Fruit fly (Drosophila melanogaster) whole organism, embryonic: ENCODE results near the gene OtopLc.

Experiments used
- Aef1 ChIP-seq: fragments of 200-800 bp; sonication (Bioruptor generic); IDR thresholded peaks from 3 replicates; pipeline ENCODE4 v1.3.6; 2022; ENCODE audit warnings: missing biosample characterization, missing genetic modification characterization
- Antp ChIP-seq: fragments of 200-800 bp; sonication (Bioruptor generic); optimal IDR thresholded peaks from 3 replicates; lab custom pipeline; 2016; ENCODE audit warnings: missing biosample characterization, missing genetic modification characterization
- Atf3 ChIP-seq: fragments of 200-800 bp; sonication (Bioruptor generic); optimal IDR thresholded peaks from 3 replicates; lab custom pipeline; 2016; ENCODE audit warnings: missing biosample characterization, missing genetic modification characterization
- CG10366 ChIP-seq: fragments of 200-800 bp; sonication (Bioruptor generic); IDR thresholded peaks from 2 replicates; pipeline ENCODE4 v1.3.6; 2022; ENCODE audit warnings: missing biosample characterization, missing genetic modification characterization
- CG11696 ChIP-seq: fragments of 200-800 bp; sonication (Bioruptor generic); IDR thresholded peaks from 2 replicates; pipeline ENCODE4 v1.3.6; 2022; ENCODE audit warnings: missing biosample characterization, missing genetic modification characterization
- CG11723 ChIP-seq: fragments of 200-800 bp; sonication (Bioruptor generic); optimal IDR thresholded peaks from 2 replicates; lab custom pipeline; 2017; ENCODE audit warnings: missing biosample characterization, mild to moderate bottlenecking, missing genetic modification characterization
- CG12942 ChIP-seq: fragments of 200-800 bp; sonication (Bioruptor generic); optimal IDR thresholded peaks from 3 replicates; lab custom pipeline; 2016; ENCODE audit warnings: missing biosample characterization, missing genetic modification characterization
- CG13775 ChIP-seq: fragments of 200-800 bp; sonication (Bioruptor generic); optimal IDR thresholded peaks from 3 replicates; lab custom pipeline; 2017; ENCODE audit warnings: missing biosample characterization, mild to moderate bottlenecking, missing genetic modification characterization
- CG1529 ChIP-seq: fragments of 200-800 bp; sonication (Bioruptor generic); optimal IDR thresholded peaks from 3 replicates; lab custom pipeline; 2018; ENCODE audit warnings: missing biosample characterization, missing genetic modification characterization
- CG15601 ChIP-seq: fragments of 200-800 bp; sonication (Bioruptor generic); optimal IDR thresholded peaks from 3 replicates; lab custom pipeline; 2019; ENCODE audit warnings: missing biosample characterization, mild to moderate bottlenecking, missing genetic modification characterization, moderate library complexity
- CG17186 ChIP-seq: fragments of 200-800 bp; sonication (Bioruptor generic); optimal IDR thresholded peaks from 3 replicates; lab custom pipeline; 2017; ENCODE audit warnings: missing biosample characterization, missing genetic modification reagents, missing genetic modification characterization
- CG18764 ChIP-seq: fragments of 200-800 bp; sonication (Bioruptor generic); optimal IDR thresholded peaks from 3 replicates; lab custom pipeline; 2016; ENCODE audit warnings: missing biosample characterization, missing genetic modification characterization
- CG2116 ChIP-seq: fragments of 200-800 bp; sonication (Bioruptor generic); optimal IDR thresholded peaks from 3 replicates; lab custom pipeline; 2018; ENCODE audit warnings: missing biosample characterization, mild to moderate bottlenecking, missing genetic modification characterization
- CG3163 ChIP-seq: fragments of 200-800 bp; sonication (Bioruptor generic); optimal IDR thresholded peaks from 3 replicates; lab custom pipeline; 2016; ENCODE audit warnings: missing biosample characterization, missing genetic modification characterization
- CG34224 ChIP-seq: fragments of 200-800 bp; sonication (Bioruptor generic); IDR thresholded peaks from 3 replicates; pipeline ENCODE4 v1.3.6; 2022; ENCODE audit warnings: missing biosample characterization, missing genetic modification characterization; ENCODE audit not compliant: partially characterized antibody
- CG7271 ChIP-seq: fragments of 200-800 bp; sonication (Bioruptor generic); optimal IDR thresholded peaks from 2 replicates; lab custom pipeline; 2018; ENCODE audit warnings: missing biosample characterization, mild to moderate bottlenecking, missing genetic modification characterization, moderate library complexity
- CG7357 ChIP-seq: fragments of 200-800 bp; sonication (Bioruptor generic); IDR thresholded peaks from 3 replicates; pipeline ENCODE4 v1.3.6; 2022; ENCODE audit warnings: missing biosample characterization, missing genetic modification characterization
- CG8478 ChIP-seq: fragments of >200 bp; optimal IDR thresholded peaks from 2 replicates; lab custom pipeline; 2018
- Camta ChIP-seq: fragments of 200-800 bp; sonication (Bioruptor generic); optimal IDR thresholded peaks from 2 replicates; lab custom pipeline; 2016; ENCODE audit warnings: missing biosample characterization, missing genetic modification characterization
- CoRest ChIP-seq: fragments of 200-800 bp; sonication (Bioruptor generic); optimal IDR thresholded peaks from 3 replicates; lab custom pipeline; 2018; ENCODE audit warnings: missing biosample characterization, mild to moderate bottlenecking, missing genetic modification characterization, moderate library complexity
- D19A ChIP-seq: fragments of 200-800 bp; optimal IDR thresholded peaks from 3 replicates; lab custom pipeline; 2019; ENCODE audit warnings: missing biosample characterization, mild to moderate bottlenecking, missing genetic modification characterization, moderate library complexity
- Deaf1 ChIP-seq: fragments of 200-800 bp; optimal IDR thresholded peaks from 3 replicates; lab custom pipeline; 2019; ENCODE audit warnings: missing biosample characterization, mild to moderate bottlenecking, missing genetic modification characterization, moderate library complexity
- Dfd ChIP-seq, 2 experiments: fragments of >200 bp; optimal IDR thresholded peaks; 2 replicates each; lab custom pipeline; 2017; ENCODE audit warnings: missing biosample characterization in 2 of 2, missing genetic modification characterization in 2 of 2
- Dref ChIP-seq: fragments of 200-800 bp; sonication (Bioruptor generic); IDR thresholded peaks from 2 replicates; pipeline ENCODE4 v1.3.6; 2022; ENCODE audit warnings: missing biosample characterization, missing genetic modification characterization
- E2f1 ChIP-seq: fragments of 200-800 bp; sonication (Bioruptor generic); IDR thresholded peaks from 2 replicates; pipeline ENCODE4 v1.3.6; 2022; ENCODE audit warnings: missing biosample characterization, missing genetic modification characterization
- HLH4C ChIP-seq: fragments of 200-800 bp; sonication (Bioruptor generic); IDR thresholded peaks from 3 replicates; pipeline ENCODE4 v1.3.6; 2022; ENCODE audit warnings: missing biosample characterization, missing genetic modification characterization; ENCODE audit not compliant: partially characterized antibody
- Hmx ChIP-seq: fragments of 200-800 bp; sonication (Bioruptor generic); optimal IDR thresholded peaks from 2 replicates; lab custom pipeline; 2016; ENCODE audit warnings: missing biosample characterization, missing genetic modification characterization
- Hr78 ChIP-seq, 2 experiments: fragments of 200-800 bp in 1 of 2; fragments of >200 bp in 1 of 2; sonication (Bioruptor generic) in 1 of 2; optimal IDR thresholded peaks; 2 replicates each; lab custom pipeline; 2017 to 2019; ENCODE audit warnings: missing biosample characterization in 2 of 2, missing genetic modification characterization in 2 of 2, mild to moderate bottlenecking in 1 of 2, moderate library complexity in 1 of 2
- Hsf ChIP-seq: fragments of 200-800 bp; sonication (Bioruptor generic); optimal IDR thresholded peaks from 3 replicates; lab custom pipeline; 2016; ENCODE audit warnings: missing biosample characterization, missing genetic modification characterization
- Side ChIP-seq: fragments of 200-800 bp; sonication (Bioruptor generic); optimal IDR thresholded peaks from 2 replicates; lab custom pipeline; 2016; ENCODE audit warnings: missing biosample characterization, missing genetic modification characterization
- Trl ChIP-seq, 3 experiments: fragments of >200 bp in 2 of 3; fragments of 200-800 bp in 1 of 3; sonication (Bioruptor generic) in 1 of 3; optimal IDR thresholded peaks; 2 replicates in 1 of 3; 3 replicates in 2 of 3; lab custom pipeline; 2016 to 2017; ENCODE audit warnings: missing biosample characterization in 1 of 3, missing genetic modification characterization in 1 of 3
- aop ChIP-seq: fragments of 200-800 bp; sonication (Bioruptor generic); IDR thresholded peaks from 2 replicates; pipeline ENCODE4 v1.3.6; 2022; ENCODE audit warnings: missing biosample characterization, missing genetic modification characterization
- cg ChIP-seq: fragments of 200-800 bp; sonication (Bioruptor generic); optimal IDR thresholded peaks from 3 replicates; lab custom pipeline; 2019; ENCODE audit warnings: missing biosample characterization, mild to moderate bottlenecking, missing genetic modification characterization, moderate library complexity
- danr ChIP-seq: fragments of 200-800 bp; sonication (Bioruptor generic); IDR thresholded peaks from 2 replicates; pipeline ENCODE4 v1.3.6; 2022; ENCODE audit warnings: missing biosample characterization, missing genetic modification characterization
- gcm ChIP-seq: fragments of 200-800 bp; sonication (Bioruptor generic); optimal IDR thresholded peaks from 2 replicates; lab custom pipeline; 2019; ENCODE audit warnings: missing biosample characterization, mild to moderate bottlenecking, missing genetic modification characterization, moderate library complexity
- insv ChIP-seq, 2 experiments: fragments of 200-800 bp; sonication (Bioruptor generic); optimal IDR thresholded peaks; 3 replicates each; lab custom pipeline; 2016 to 2018; ENCODE audit warnings: missing biosample characterization in 2 of 2, missing genetic modification characterization in 2 of 2
- jigr1 ChIP-seq: fragments of 200-800 bp; sonication (Bioruptor generic); IDR thresholded peaks from 3 replicates; pipeline ENCODE4 v1.3.6; 2022; ENCODE audit warnings: missing biosample characterization, missing genetic modification characterization
- knrl ChIP-seq: fragments of 200-800 bp; sonication (Bioruptor generic); IDR thresholded peaks from 3 replicates; pipeline ENCODE4 v1.3.6; 2022; ENCODE audit warnings: missing biosample characterization, missing genetic modification characterization; ENCODE audit not compliant: partially characterized antibody
- pita ChIP-seq: fragments of 200-800 bp; sonication (Bioruptor generic); optimal IDR thresholded peaks from 2 replicates; lab custom pipeline; 2017; ENCODE audit warnings: missing biosample characterization, mild to moderate bottlenecking, missing genetic modification characterization
- pros ChIP-seq: fragments of 200-800 bp; sonication (Bioruptor generic); optimal IDR thresholded peaks from 3 replicates; lab custom pipeline; 2019; ENCODE audit warnings: missing biosample characterization, mild to moderate bottlenecking, missing genetic modification characterization, moderate library complexity
- pum ChIP-seq: fragments of 200-800 bp; sonication (Bioruptor generic); optimal IDR thresholded peaks from 2 replicates; lab custom pipeline; 2016; ENCODE audit warnings: missing biosample characterization, missing genetic modification characterization
- schlank ChIP-seq: fragments of 200-800 bp; sonication (Bioruptor generic); optimal IDR thresholded peaks from 2 replicates; lab custom pipeline; 2018; ENCODE audit warnings: missing biosample characterization, mild to moderate bottlenecking, missing genetic modification characterization
- scrt ChIP-seq: fragments of 200-800 bp; sonication (Bioruptor generic); optimal IDR thresholded peaks from 2 replicates; lab custom pipeline; 2018; ENCODE audit warnings: missing biosample characterization, mild to moderate bottlenecking, missing genetic modification characterization, moderate library complexity
- ttk ChIP-seq: fragments of 200-800 bp; sonication (Bioruptor generic); IDR thresholded peaks from 2 replicates; pipeline ENCODE4 v2.1.2; 2022; ENCODE audit warnings: missing biosample characterization, missing genetic modification characterization
- unc-4 ChIP-seq: fragments of 200-800 bp; sonication (Bioruptor generic); IDR thresholded peaks from 2 replicates; pipeline ENCODE4 v1.3.6; 2022; ENCODE audit warnings: missing biosample characterization, missing genetic modification characterization; ENCODE audit not compliant: partially characterized antibody
- unpg ChIP-seq: fragments of 200-800 bp; sonication (Bioruptor generic); optimal IDR thresholded peaks from 3 replicates; lab custom pipeline; 2018; ENCODE audit warnings: missing biosample characterization, mild to moderate bottlenecking, missing genetic modification characterization, moderate library complexity
- wek ChIP-seq: fragments of 200-800 bp; sonication (Bioruptor generic); optimal IDR thresholded peaks from 3 replicates; lab custom pipeline; 2018; ENCODE audit warnings: missing biosample characterization, mild to moderate bottlenecking, missing genetic modification characterization, moderate library complexity
- zfh1 ChIP-seq: fragments of 200-800 bp; sonication (Bioruptor generic); IDR thresholded peaks from 3 replicates; pipeline ENCODE4 v1.3.6; 2022; ENCODE audit warnings: missing biosample characterization, missing genetic modification characterization

Gene OtopLc

dm6 chrX:5690216-5690523 lies 27.5 kb upstream of the OtopLc start (continued):
- no peak for TF ChIP-seq CG13775 (GFP tag; lab: Kevin White, UChicago)
- no peak for TF ChIP-seq CG18764
- TF ChIP-seq Aef1: peak; percentile 41; the same call in 2 of the 3 replicates
- no peak for TF ChIP-seq jigr1
- peak; percentile 17 for TF ChIP-seq pros (GFP tag; lab: Kevin White, UChicago)
- TF ChIP-seq Hsf (GFP tag; lab: Kevin White, UChicago): no peak

DNA sequence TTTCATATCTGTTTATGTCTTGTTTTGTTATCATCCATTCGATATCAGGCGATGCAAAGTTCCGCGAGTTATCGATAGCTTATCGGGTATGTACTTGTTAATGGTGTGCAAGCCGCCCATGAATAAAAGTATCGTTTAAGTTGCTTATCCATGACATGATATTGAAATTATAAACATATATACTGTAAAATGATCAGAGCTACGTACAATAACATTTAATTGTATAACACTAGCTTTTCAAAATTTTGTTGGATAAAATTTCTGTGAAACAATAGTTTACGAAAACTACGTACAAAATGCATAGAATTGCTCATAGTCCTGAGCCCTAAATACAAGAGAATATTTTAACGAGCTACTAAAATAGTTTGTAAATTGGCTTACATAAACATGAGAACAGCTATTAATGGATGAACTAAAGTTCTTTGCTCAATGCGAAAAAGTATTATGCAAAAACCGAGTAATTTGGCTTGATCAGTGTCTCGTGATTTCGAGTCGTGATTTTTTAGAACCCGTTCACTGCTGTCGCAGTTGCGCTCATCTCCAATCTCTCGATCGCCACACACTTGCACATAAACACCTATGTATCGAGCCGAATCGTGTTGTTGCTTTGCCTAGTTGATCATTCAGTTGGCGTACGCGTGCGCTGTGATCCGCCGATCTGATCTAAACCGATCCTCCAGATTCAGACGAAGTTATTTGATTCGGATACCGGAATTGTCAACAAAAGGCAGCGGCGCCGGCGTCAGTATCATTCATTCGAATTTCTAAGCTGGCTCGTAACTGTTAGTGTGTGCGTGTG lies 27.0 kb upstream of the OtopLc start, which contains the start of the genes PGAP1 and cv:
TSS of gene PGAP1 (minus strand) at position 57 of the 799 bp plus-strand sequence.
TSS of gene cv (plus strand) at position 586 of the 799 bp plus-strand sequence.
- peak; percentile 59 for TF ChIP-seq Deaf1 (tag; lab: Kevin White, UChicago)
- TF ChIP-seq Hr78 (GFP tag; optimal IDR thresholded peaks at IDR 0.05; lab: Kevin White, UChicago): no peak
- TF ChIP-seq CG1529 (GFP tag; lab: Kevin White, UChicago): no peak
- TF ChIP-seq CG17186 (GFP tag; lab: Kevin White, UChicago): no peak
- TF ChIP-seq danr: no peak
- no peak for TF ChIP-seq CG15601
- no peak for TF ChIP-seq Atf3 (GFP tag; lab: Kevin White, UChicago)
- peak; percentile 76 for TF ChIP-seq CG34224 (GFP tag; lab: Robert Waterston, UW)
- TF ChIP-seq unc-4 (GFP tag; lab: Robert Waterston, UW): peak; percentile 72
- peak; percentile 80 for TF ChIP-seq Dref
- no peak for TF ChIP-seq CG11723
- TF ChIP-seq ttk (GFP tag; lab: Robert Waterston, UW): no peak
- 0 out of 3 replicates have a peak, but pooled peaks have one; percentile 6 for TF ChIP-seq zfh1 (GFP tag; lab: Robert Waterston, UW)
- TF ChIP-seq pum (GFP tag; lab: Kevin White, UChicago): no peak
- TF ChIP-seq knrl (GFP tag; lab: Robert Waterston, UW): peak; percentile 74; the same call in 2 of the 3 replicates
- no peak for TF ChIP-seq CG3163 (GFP tag; lab: Kevin White, UChicago)
- no peak for TF ChIP-seq wek
- TF ChIP-seq pita (GFP tag; lab: Kevin White, UChicago): no peak
- TF ChIP-seq E2f1 (GFP tag; lab: Robert Waterston, UW): no peak
- TF ChIP-seq CG13775 (GFP tag; lab: Kevin White, UChicago): peak; percentile 27
- TF ChIP-seq Dfd (GFP tag; optimal IDR thresholded peaks at IDR 0.05; lab: Kevin White, UChicago): no peak
- peak; percentile 6 for TF ChIP-seq Camta (GFP tag; lab: Kevin White, UChicago)
- no peak for TF ChIP-seq CG7357 (GFP tag; lab: Robert Waterston, UW)
- no peak for TF ChIP-seq unpg (GFP tag; lab: Kevin White, UChicago)
- no peak for TF ChIP-seq CG12942 (GFP tag; lab: Kevin White, UChicago)
- peak; percentile 68 for TF ChIP-seq HLH4C (GFP tag; lab: Robert Waterston, UW)
- peak; percentile 92 for TF ChIP-seq cg (GFP tag; lab: Kevin White, UChicago)
- no peak for TF ChIP-seq insv (GFP tag; optimal IDR thresholded peaks at IDR 0.05; lab: Kevin White, UChicago)
- TF ChIP-seq Antp (GFP tag; lab: Kevin White, UChicago): no peak
- no peak for TF ChIP-seq CG7271 (tag; lab: Kevin White, UChicago)
- no peak for TF ChIP-seq gcm (GFP tag; lab: Kevin White, UChicago)
- TF ChIP-seq scrt (GFP tag; lab: Kevin White, UChicago): no peak
- no peak for TF ChIP-seq Trl (optimal IDR thresholded peaks at IDR 0.05; lab: Kevin White, UChicago)
- peak; percentile 19 for TF ChIP-seq Trl (GFP tag; optimal IDR thresholded peaks at IDR 0.05; lab: Kevin White, UChicago)
- no peak for TF ChIP-seq CG11696 (GFP tag; lab: Robert Waterston, UW)
- TF ChIP-seq aop (GFP tag; lab: Robert Waterston, UW): no peak
- no peak for TF ChIP-seq D19A
- TF ChIP-seq Hmx: no peak
- peak; percentile 51 for TF ChIP-seq CoRest (tag; lab: Kevin White, UChicago)
- no peak for TF ChIP-seq CG10366
- TF ChIP-seq Side (GFP tag; lab: Kevin White, UChicago): no peak
- TF ChIP-seq CG8478: peak; percentile 76
- TF ChIP-seq schlank: no peak
- peak; percentile 61 for TF ChIP-seq CG2116 (GFP tag; lab: Kevin White, UChicago)
